ENCODE assay signal across 2 worm cellular contexts in genomic region chrX:6825840-6826239, ce11.
TF ChIP-seq lines count a peak whose summit lies in the region.

Gene F41B4.1 (minus strand): TSS chrX:6825862.

TF ChIP-seq in whole organism, L1 larva, 84 proteins besides CTCF, POLR2A, EP300 and RAD21 (continued from another document):
- no peak for TF ChIP-seq ceh-8 (GFP tag; optimal IDR thresholded peaks at IDR 0.05; lab: Kevin White, UChicago)
- no peak for TF ChIP-seq elt-3 (tag; optimal IDR thresholded peaks at IDR 0.05; lab: Kevin White, UChicago)
- no peak for TF ChIP-seq fos-1 (tag; optimal IDR thresholded peaks at IDR 0.05; lab: Kevin White, UChicago)
- TF ChIP-seq pag-3 (tag; optimal IDR thresholded peaks at IDR 0.05; lab: Kevin White, UChicago; ENCODE audit: borderline replicate concordance, insufficient read depth): peak; percentile 94
- peak; percentile 84 for TF ChIP-seq nhr-71 (tag; optimal IDR thresholded peaks at IDR 0.05; lab: Kevin White, UChicago)
- TF ChIP-seq alr-1 (tag; optimal IDR thresholded peaks at IDR 0.05; lab: Kevin White, UChicago; ENCODE audit: borderline replicate concordance): no peak
- peak; percentile 67 for TF ChIP-seq snu-23 (GFP tag; optimal IDR thresholded peaks at IDR 0.05; lab: Kevin White, UChicago)
- peak; percentile 21 for TF ChIP-seq tbx-2 (tag; optimal IDR thresholded peaks at IDR 0.05; lab: Kevin White, UChicago)
- peak; percentile 39 for TF ChIP-seq fkh-4 (tag; optimal IDR thresholded peaks at IDR 0.05; lab: Kevin White, UChicago; ENCODE audit: borderline replicate concordance)
- peak; percentile 66 for TF ChIP-seq unc-130 (tag; optimal IDR thresholded peaks at IDR 0.05; lab: Kevin White, UChicago)
- peak; percentile 87 for TF ChIP-seq dsc-1 (tag; optimal IDR thresholded peaks at IDR 0.05; lab: Kevin White, UChicago)
- TF ChIP-seq lin-39 (tag; optimal IDR thresholded peaks at IDR 0.05; lab: Kevin White, UChicago): peak; percentile 40
- TF ChIP-seq lin-13 (GFP tag; optimal IDR thresholded peaks at IDR 0.05; lab: Kevin White, UChicago): no peak
- no peak for TF ChIP-seq aly-2 (tag; optimal IDR thresholded peaks at IDR 0.05; lab: Kevin White, UChicago)
- no peak for TF ChIP-seq sox-4 (tag; optimal IDR thresholded peaks at IDR 0.05; lab: Kevin White, UChicago)
- no peak for TF ChIP-seq efl-3 (GFP tag; optimal IDR thresholded peaks at IDR 0.05; lab: Kevin White, UChicago)
- TF ChIP-seq lin-14 (GFP tag; optimal IDR thresholded peaks at IDR 0.05; lab: Kevin White, UChicago): peak; percentile 89

TF ChIP-seq in whole organism, L2 larva, 48 proteins besides CTCF, POLR2A, EP300 and RAD21 (continued from another document):
- TF ChIP-seq lsy-2 (tag; optimal IDR thresholded peaks at IDR 0.05; lab: Kevin White, UChicago) (peak in 1 of 2 experiments; percentile 57), skn-1 (tag; optimal IDR thresholded peaks at IDR 0.05; lab: Kevin White, UChicago) (no peak), zag-1 (tag; optimal IDR thresholded peaks at IDR 0.05; lab: Kevin White, UChicago) (no peak), crh-2 (tag; optimal IDR thresholded peaks at IDR 0.05; lab: Kevin White, UChicago) (no peak), aly-2 (tag; optimal IDR thresholded peaks at IDR 0.05; lab: Kevin White, UChicago) (no peak), fos-1 (tag; optimal IDR thresholded peaks at IDR 0.05; lab: Kevin White, UChicago) (no peak), peb-1 (tag; optimal IDR thresholded peaks at IDR 0.05; lab: Kevin White, UChicago) (no peak), R02D3.7 (tag; optimal IDR thresholded peaks at IDR 0.05; lab: Kevin White, UChicago) (no peak), unc-39 (tag; optimal IDR thresholded peaks at IDR 0.05; lab: Kevin White, UChicago) (no peak), lin-13 (GFP tag; optimal IDR thresholded peaks at IDR 0.05; lab: Kevin White, UChicago) (no peak), nhr-129 (tag; optimal IDR thresholded peaks at IDR 0.05; lab: Kevin White, UChicago) (peak; percentile 53), gmeb-1 (tag; optimal IDR thresholded peaks at IDR 0.05; lab: Kevin White, UChicago) (no peak), egl-27 (tag; optimal IDR thresholded peaks at IDR 0.05; lab: Kevin White, UChicago) (no peak), mdl-1 (tag; optimal IDR thresholded peaks at IDR 0.05; lab: Kevin White, UChicago) (no peak), ztf-1 (GFP tag; conservative IDR thresholded peaks at IDR 0.05; lab: Robert Waterston, UW) (no peak), C34F6.9 (tag; optimal IDR thresholded peaks at IDR 0.05; lab: Kevin White, UChicago) (peak; percentile 33), nhr-12 (tag; optimal IDR thresholded peaks at IDR 0.05; lab: Kevin White, UChicago) (no peak), ceh-16 (tag; optimal IDR thresholded peaks at IDR 0.05; lab: Kevin White, UChicago) (no peak), ztf-4 (tag; optimal IDR thresholded peaks at IDR 0.05; lab: Kevin White, UChicago) (peak; percentile 21), dmd-4 (tag; optimal IDR thresholded peaks at IDR 0.05; lab: Kevin White, UChicago) (no peak), lin-39 (tag; optimal IDR thresholded peaks at IDR 0.05; lab: Kevin White, UChicago) (no peak), nhr-77 (tag; optimal IDR thresholded peaks at IDR 0.05; lab: Kevin White, UChicago) (no peak), nhr-21 (tag; optimal IDR thresholded peaks at IDR 0.05; lab: Kevin White, UChicago) (no peak), unc-55 (GFP tag; optimal IDR thresholded peaks at IDR 0.05; lab: Kevin White, UChicago) (no peak), unc-62 (GFP tag; optimal IDR thresholded peaks at IDR 0.05; lab: Kevin White, UChicago) (no peak), mab-5 (tag; optimal IDR thresholded peaks at IDR 0.05; lab: Kevin White, UChicago) (no peak), alr-1 (tag; optimal IDR thresholded peaks at IDR 0.05; lab: Kevin White, UChicago) (no peak), lin-11 (tag; optimal IDR thresholded peaks at IDR 0.05; lab: Kevin White, UChicago) (no peak), ama-1 (optimal IDR thresholded peaks at IDR 0.05; lab: Kevin White, UChicago) (no peak), ztf-11 (tag; optimal IDR thresholded peaks at IDR 0.05; lab: Kevin White, UChicago) (no peak)
